Fruit fly (Drosophila melanogaster) whole organism, embryonic: ENCODE results near the gene CG31050.

Source experiments
- BtbVII ChIP-seq: fragments of 200-800 bp; sonication (Bioruptor generic); optimal IDR thresholded peaks from 3 replicates; lab custom pipeline; 2017; ENCODE audit warnings: missing biosample characterization, mild to moderate bottlenecking, missing genetic modification characterization
- CG10565 ChIP-seq: fragments of 200-800 bp; sonication (Bioruptor generic); optimal IDR thresholded peaks from 3 replicates; lab custom pipeline; 2016; ENCODE audit warnings: missing biosample characterization, mild to moderate bottlenecking, missing genetic modification characterization
- CG10959 ChIP-seq: fragments of 200-800 bp; sonication (Bioruptor generic); IDR thresholded peaks from 2 replicates; pipeline ENCODE4 v1.3.6; 2022; ENCODE audit warnings: missing biosample characterization, missing genetic modification characterization
- CG11085 ChIP-seq: fragments of 200-800 bp; sonication (Bioruptor generic); IDR thresholded peaks from 2 replicates; pipeline ENCODE4 v1.3.6; 2022; ENCODE audit warnings: missing biosample characterization, missing genetic modification characterization
- CG11504 ChIP-seq: fragments of 200-800 bp; sonication (Bioruptor generic); optimal IDR thresholded peaks from 3 replicates; lab custom pipeline; 2019; ENCODE audit warnings: missing biosample characterization, mild to moderate bottlenecking, missing genetic modification characterization, moderate library complexity
- CG11723 ChIP-seq: fragments of 200-800 bp; sonication (Bioruptor generic); optimal IDR thresholded peaks from 2 replicates; lab custom pipeline; 2017; ENCODE audit warnings: missing biosample characterization, mild to moderate bottlenecking, missing genetic modification characterization
- CG12659 ChIP-seq: fragments of 200-800 bp; sonication (Bioruptor generic); optimal IDR thresholded peaks from 3 replicates; lab custom pipeline; 2017; ENCODE audit warnings: mild to moderate bottlenecking, missing biosample characterization, missing genetic modification reagents, missing genetic modification characterization
- CG14965 ChIP-seq: fragments of 200-800 bp; sonication (Bioruptor generic); optimal IDR thresholded peaks from 2 replicates; lab custom pipeline; 2016; ENCODE audit warnings: missing biosample characterization, missing genetic modification characterization, borderline replicate concordance
- CG1647 ChIP-seq: fragments of 200-800 bp; sonication (Bioruptor generic); optimal IDR thresholded peaks from 3 replicates; lab custom pipeline; 2016; ENCODE audit warnings: missing biosample characterization, missing genetic modification characterization
- CG17568 ChIP-seq: fragments of 200-800 bp; sonication (Bioruptor generic); optimal IDR thresholded peaks from 2 replicates; lab custom pipeline; 2018; ENCODE audit warnings: missing biosample characterization, mild to moderate bottlenecking, missing genetic modification characterization, moderate library complexity
- CG1832 ChIP-seq: fragments of 200-800 bp; sonication (Bioruptor generic); optimal IDR thresholded peaks from 2 replicates; lab custom pipeline; 2017; ENCODE audit warnings: missing biosample characterization, mild to moderate bottlenecking, missing genetic modification characterization, inconsistent platforms
- CG3065 ChIP-seq: fragments of 200-800 bp; sonication (Bioruptor generic); optimal IDR thresholded peaks from 2 replicates; lab custom pipeline; 2016; ENCODE audit warnings: missing biosample characterization, missing genetic modification characterization
- CG3163 ChIP-seq: fragments of 200-800 bp; sonication (Bioruptor generic); optimal IDR thresholded peaks from 3 replicates; lab custom pipeline; 2016; ENCODE audit warnings: missing biosample characterization, missing genetic modification characterization
- CG4404 ChIP-seq: fragments of 200-800 bp; sonication (Bioruptor generic); IDR thresholded peaks from 2 replicates; pipeline ENCODE4 v1.3.6; 2022; ENCODE audit warnings: missing biosample characterization, missing genetic modification characterization
- CG6272 ChIP-seq: fragments of 200-800 bp; sonication (Bioruptor generic); IDR thresholded peaks from 2 replicates; pipeline ENCODE4 v1.3.6; 2022; ENCODE audit warnings: missing biosample characterization, missing genetic modification characterization
- CG6689 ChIP-seq: fragments of 200-800 bp; sonication (Bioruptor generic); IDR thresholded peaks from 2 replicates; pipeline ENCODE4 v1.3.6; 2022; ENCODE audit warnings: missing biosample characterization, missing genetic modification characterization
- CG6813 ChIP-seq: fragments of 200-800 bp; sonication (Bioruptor generic); optimal IDR thresholded peaks from 2 replicates; lab custom pipeline; 2017; ENCODE audit warnings: missing biosample characterization, missing genetic modification characterization, mild to moderate bottlenecking, moderate library complexity, missing genetic modification reagents
- CG8089 ChIP-seq: fragments of 200-800 bp; sonication (Bioruptor generic); optimal IDR thresholded peaks from 3 replicates; lab custom pipeline; 2016; ENCODE audit warnings: missing biosample characterization, missing genetic modification characterization
- CG8359 ChIP-seq: fragments of 200-800 bp; sonication (Bioruptor generic); optimal IDR thresholded peaks from 2 replicates; lab custom pipeline; 2017; ENCODE audit warnings: missing biosample characterization, mild to moderate bottlenecking, missing genetic modification characterization, borderline replicate concordance
- Dip2 ChIP-seq: fragments of 200-800 bp; sonication (Bioruptor generic); IDR thresholded peaks from 2 replicates; pipeline ENCODE4 v1.3.6; 2022; ENCODE audit warnings: missing biosample characterization, missing genetic modification characterization
- Doc2 ChIP-seq: fragments of 200-800 bp; sonication (Bioruptor generic); IDR thresholded peaks from 2 replicates; pipeline ENCODE4 v1.3.6; 2022; ENCODE audit warnings: missing biosample characterization, missing genetic modification characterization
- Elba2 ChIP-seq: fragments of 200-800 bp; sonication (Bioruptor generic); optimal IDR thresholded peaks from 3 replicates; lab custom pipeline; 2016; ENCODE audit warnings: missing biosample characterization, missing genetic modification characterization
- Ets97D ChIP-seq: fragments of 200-800 bp; sonication (Bioruptor generic); optimal IDR thresholded peaks from 3 replicates; lab custom pipeline; 2016; ENCODE audit warnings: missing biosample characterization, missing genetic modification characterization
- Gug ChIP-seq: fragments of 200-800 bp; sonication (Bioruptor generic); IDR thresholded peaks from 4 replicates; pipeline ENCODE4 v1.3.6; 2022; ENCODE audit warnings: missing biosample characterization, missing genetic modification characterization
- Lpt ChIP-seq: fragments of >200 bp; optimal IDR thresholded peaks from 2 replicates; lab custom pipeline; 2018; ENCODE audit warnings: missing biosample characterization, missing genetic modification characterization
- Nf-YA ChIP-seq: fragments of 200-800 bp; sonication (Bioruptor generic); IDR thresholded peaks from 2 replicates; pipeline ENCODE4 v1.3.6; 2022; ENCODE audit warnings: missing biosample characterization, missing genetic modification characterization
- Sox102F ChIP-seq: fragments of 200-800 bp; sonication (Bioruptor generic); optimal IDR thresholded peaks from 2 replicates; lab custom pipeline; 2018; ENCODE audit warnings: missing biosample characterization, mild to moderate bottlenecking, missing genetic modification characterization, moderate library complexity
- Spps ChIP-seq: fragments of 200-800 bp; sonication (Bioruptor generic); optimal IDR thresholded peaks from 2 replicates; lab custom pipeline; 2018; ENCODE audit warnings: missing biosample characterization, mild to moderate bottlenecking, missing genetic modification characterization
- TFAM ChIP-seq: fragments of 200-800 bp; sonication (Bioruptor generic); optimal IDR thresholded peaks from 2 replicates; lab custom pipeline; 2017; ENCODE audit warnings: missing biosample characterization, missing genetic modification characterization, inconsistent platforms
- Xbp1 ChIP-seq: fragments of 200-800 bp; sonication (Bioruptor generic); optimal IDR thresholded peaks from 3 replicates; lab custom pipeline; 2016; ENCODE audit warnings: missing biosample characterization, mild to moderate bottlenecking, missing genetic modification characterization
- ab ChIP-seq: fragments of 200-800 bp; sonication (Bioruptor generic); optimal IDR thresholded peaks from 2 replicates; lab custom pipeline; 2016; ENCODE audit warnings: missing biosample characterization, missing genetic modification characterization
- ac ChIP-seq: fragments of 200-800 bp; sonication (Bioruptor generic); optimal IDR thresholded peaks from 3 replicates; lab custom pipeline; 2017; ENCODE audit warnings: missing biosample characterization, mild to moderate bottlenecking, missing genetic modification characterization
- az2 ChIP-seq: fragments of 200-800 bp; sonication (Bioruptor generic); optimal IDR thresholded peaks from 3 replicates; lab custom pipeline; 2016; ENCODE audit warnings: missing biosample characterization, missing genetic modification characterization
- cad ChIP-seq: fragments of >200 bp; optimal IDR thresholded peaks from 2 replicates; lab custom pipeline; 2017; ENCODE audit warnings: missing biosample characterization, missing genetic modification characterization
- ci ChIP-seq: fragments of 200-800 bp; sonication (Bioruptor generic); IDR thresholded peaks from 3 replicates; pipeline ENCODE4 v1.3.6; 2022; ENCODE audit warnings: missing biosample characterization, missing genetic modification characterization
- dati ChIP-seq: fragments of 200-800 bp; sonication (Bioruptor generic); IDR thresholded peaks from 2 replicates; pipeline ENCODE4 v1.3.6; 2022; ENCODE audit warnings: missing biosample characterization, missing genetic modification characterization
- dmrt99B ChIP-seq: fragments of 200-800 bp; sonication (Bioruptor generic); optimal IDR thresholded peaks from 2 replicates; lab custom pipeline; 2018; ENCODE audit warnings: missing biosample characterization, mild to moderate bottlenecking, missing genetic modification characterization, moderate library complexity
- dpn ChIP-seq, 2 experiments: fragments of 200-800 bp; sonication (Bioruptor generic); optimal IDR thresholded peaks; 3 replicates each; lab custom pipeline; 2016; ENCODE audit warnings: missing biosample characterization in 2 of 2, missing genetic modification characterization in 2 of 2
- gcm2 ChIP-seq: fragments of 200-800 bp; sonication (Bioruptor generic); optimal IDR thresholded peaks from 2 replicates; lab custom pipeline; 2016; ENCODE audit warnings: missing biosample characterization, missing genetic modification characterization
- gem ChIP-seq: fragments of 200-800 bp; sonication (Bioruptor generic); optimal IDR thresholded peaks from 2 replicates; lab custom pipeline; 2019; ENCODE audit warnings: missing biosample characterization, mild to moderate bottlenecking, missing genetic modification characterization, moderate library complexity
- gro ChIP-seq: fragments of 200-800 bp; sonication (Bioruptor generic); optimal IDR thresholded peaks from 2 replicates; lab custom pipeline; 2016; ENCODE audit warnings: missing biosample characterization, missing genetic modification characterization
- hb ChIP-seq: fragments of 200-800 bp; sonication (Bioruptor generic); IDR thresholded peaks from 3 replicates; pipeline ENCODE4 v1.3.6; 2022; ENCODE audit warnings: missing biosample characterization, missing genetic modification characterization; ENCODE audit not compliant: partially characterized antibody
- her ChIP-seq: fragments of 200-800 bp; sonication (Bioruptor generic); optimal IDR thresholded peaks from 2 replicates; lab custom pipeline; 2016; ENCODE audit warnings: missing biosample characterization, missing genetic modification characterization
- lola ChIP-seq, 3 experiments: fragments of >200 bp in 2 of 3; fragments of 200-800 bp in 1 of 3; sonication (Bioruptor generic) in 1 of 3; optimal IDR thresholded peaks; 2 replicates each; lab custom pipeline; 2017 to 2019; ENCODE audit warnings: missing biosample characterization in 3 of 3, missing genetic modification characterization in 3 of 3, mild to moderate bottlenecking in 1 of 3, moderate library complexity in 1 of 3
- pho ChIP-seq: fragments of 200-800 bp; sonication (Bioruptor generic); optimal IDR thresholded peaks from 2 replicates; lab custom pipeline; 2016; ENCODE audit warnings: missing biosample characterization, missing genetic modification characterization
- phol ChIP-seq: fragments of 200-800 bp; sonication (Bioruptor generic); optimal IDR thresholded peaks from 3 replicates; lab custom pipeline; 2018; ENCODE audit warnings: missing biosample characterization, mild to moderate bottlenecking, missing genetic modification characterization, moderate library complexity
- sens ChIP-seq: fragments of 200-800 bp; sonication (Bioruptor generic); peaks from one replicate; lab custom pipeline; 2016; ENCODE audit warnings: missing biosample characterization, missing genetic modification characterization
- sima ChIP-seq: fragments of 200-800 bp; sonication (Bioruptor generic); optimal IDR thresholded peaks from 2 replicates; lab custom pipeline; 2016; ENCODE audit warnings: missing biosample characterization, missing genetic modification characterization
- ssp ChIP-seq: fragments of 200-800 bp; sonication (Bioruptor generic); IDR thresholded peaks from 2 replicates; pipeline ENCODE4 v1.3.6; 2022; ENCODE audit warnings: missing biosample characterization, missing genetic modification characterization
- toy ChIP-seq: fragments of 200-800 bp; sonication (Bioruptor generic); IDR thresholded peaks from 2 replicates; pipeline ENCODE4 v1.3.6; 2022; ENCODE audit warnings: missing biosample characterization, missing genetic modification characterization
- trem ChIP-seq: fragments of 200-800 bp; optimal IDR thresholded peaks from 3 replicates; lab custom pipeline; 2019; ENCODE audit warnings: missing biosample characterization, mild to moderate bottlenecking, missing genetic modification characterization, moderate library complexity
- wdn ChIP-seq: fragments of 200-800 bp; sonication (Bioruptor generic); IDR thresholded peaks from 2 replicates; pipeline ENCODE4 v1.3.6; 2022; ENCODE audit warnings: missing biosample characterization, missing genetic modification characterization
- zfh1 ChIP-seq: fragments of 200-800 bp; sonication (Bioruptor generic); IDR thresholded peaks from 3 replicates; pipeline ENCODE4 v1.3.6; 2022; ENCODE audit warnings: missing biosample characterization, missing genetic modification characterization

Gene CG31050

DNA sequence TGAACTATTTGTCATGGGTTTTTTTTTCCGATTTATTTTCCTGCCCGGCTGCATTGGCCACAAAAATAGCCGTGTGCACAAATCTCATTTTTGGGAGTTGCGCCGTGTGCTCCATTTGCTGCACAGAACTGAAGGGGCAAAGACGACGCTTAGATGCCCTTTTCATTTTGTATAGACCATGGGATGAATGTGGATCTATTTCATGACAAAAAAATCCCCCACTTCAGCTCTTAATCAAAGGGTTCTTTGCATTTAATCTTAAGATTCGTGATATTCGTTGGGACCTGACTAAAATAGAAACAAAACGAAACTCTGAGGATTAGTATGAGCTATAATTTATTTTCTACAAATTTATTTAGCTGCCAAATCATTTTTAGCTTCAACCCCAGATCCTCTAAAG, 20.2 kb downstream of the CG31050 start (continued):
- TF ChIP-seq CG6813 (GFP tag; lab: Kevin White, UChicago) (no peak), Doc2 (GFP tag; lab: Robert Waterston, UW) (no peak), Spps (no peak), dpn (GFP tag; optimal IDR thresholded peaks at IDR 0.05; lab: Kevin White, UChicago) (no peak), Lpt (GFP tag; lab: Kevin White, UChicago) (no peak), dmrt99B (peak; percentile 20), CG17568 (GFP tag; lab: Kevin White, UChicago) (no peak), CG4404 (no peak), pho (GFP tag; lab: Kevin White, UChicago) (no peak), az2 (no peak), cad (GFP tag; lab: Kevin White, UChicago) (no peak), CG11085 (GFP tag; lab: Robert Waterston, UW) (no peak), her (GFP tag; lab: Kevin White, UChicago) (no peak), zfh1 (GFP tag; lab: Robert Waterston, UW) (no peak), CG1647 (GFP tag; lab: Kevin White, UChicago) (no peak), gcm2 (GFP tag; lab: Kevin White, UChicago) (no peak), phol (tag; lab: Kevin White, UChicago) (peak; percentile 28), CG14965 (GFP tag; lab: Kevin White, UChicago) (no peak), Ets97D (GFP tag; lab: Kevin White, UChicago) (no peak), CG10565 (GFP tag; lab: Kevin White, UChicago) (no peak), CG3163 (GFP tag; lab: Kevin White, UChicago) (no peak), CG6689 (GFP tag; lab: Robert Waterston, UW) (no peak), lola (GFP tag; optimal IDR thresholded peaks at IDR 0.05; lab: Kevin White, UChicago) (peak in 1 of 3 experiments; percentile 30), ssp (GFP tag; lab: Robert Waterston, UW) (no peak), CG11723 (no peak), hb (no peak), wdn (GFP tag; lab: Robert Waterston, UW) (no peak), sens (GFP tag; lab: Kevin White, UChicago) (peak; percentile 39), gem (tag; lab: Kevin White, UChicago) (peak; percentile 26), Gug (GFP tag; lab: Robert Waterston, UW) (no peak), CG1832 (GFP tag; lab: Kevin White, UChicago) (no peak), Sox102F (GFP tag; lab: Kevin White, UChicago) (peak; percentile 26), CG10959 (GFP tag; lab: Robert Waterston, UW) (no peak), ac (no peak), Dip2 (GFP tag; lab: Robert Waterston, UW) (no peak), Nf-YA (GFP tag; lab: Robert Waterston, UW) (no peak), TFAM (GFP tag; lab: Kevin White, UChicago) (no peak), trem (tag; lab: Kevin White, UChicago) (no peak), Elba2 (no peak), CG6272 (GFP tag; lab: Robert Waterston, UW) (no peak), Xbp1 (GFP tag; lab: Kevin White, UChicago) (no peak), BtbVII (GFP tag; lab: Kevin White, UChicago) (no peak), ci (0 out of 3 replicates have a peak, but pooled peaks have one; percentile 37), CG12659 (GFP tag; lab: Kevin White, UChicago) (no peak), CG8089 (GFP tag; lab: Kevin White, UChicago) (no peak), CG11504 (tag; lab: Kevin White, UChicago) (peak; percentile 34), dati (GFP tag; lab: Robert Waterston, UW) (no peak), ab (GFP tag; lab: Kevin White, UChicago) (no peak), gro (no peak), CG8359 (peak; percentile 9), CG3065 (no peak), sima (no peak), toy (GFP tag; lab: Robert Waterston, UW) (no peak)
